Fruit fly (Drosophila melanogaster) whole organism, embryonic: Measurements from ENCODE around the gene mld.

ENCODE experiments used
- ATbp ChIP-seq: fragments of 200-800 bp; sonication (Bioruptor generic); optimal IDR thresholded peaks from 2 replicates; lab custom pipeline; 2017; ENCODE audit warnings: missing biosample characterization, mild to moderate bottlenecking, missing genetic modification characterization, missing genetic modification reagents
- Atf6 ChIP-seq: fragments of 200-800 bp; sonication (Bioruptor generic); IDR thresholded peaks from 2 replicates; pipeline ENCODE4 v1.3.6; 2022; ENCODE audit warnings: missing biosample characterization, missing genetic modification characterization
- B-H2 ChIP-seq: fragments of 200-800 bp; sonication (Bioruptor generic); optimal IDR thresholded peaks from 2 replicates; lab custom pipeline; 2018; ENCODE audit warnings: missing biosample characterization, mild to moderate bottlenecking, missing genetic modification characterization
- CG12104 ChIP-seq: fragments of 200-800 bp; sonication (Bioruptor generic); optimal IDR thresholded peaks from 3 replicates; lab custom pipeline; 2016; ENCODE audit warnings: missing biosample characterization, missing genetic modification characterization
- CG12299 ChIP-seq: fragments of 200-800 bp; sonication (Bioruptor generic); optimal IDR thresholded peaks from 2 replicates; lab custom pipeline; 2018; ENCODE audit warnings: missing biosample characterization, mild to moderate bottlenecking, missing genetic modification characterization
- CG12942 ChIP-seq: fragments of 200-800 bp; sonication (Bioruptor generic); optimal IDR thresholded peaks from 3 replicates; lab custom pipeline; 2016; ENCODE audit warnings: missing biosample characterization, missing genetic modification characterization
- CG14710 ChIP-seq: fragments of 200-800 bp; sonication (Bioruptor generic); optimal IDR thresholded peaks from 3 replicates; lab custom pipeline; 2019; ENCODE audit warnings: missing biosample characterization, mild to moderate bottlenecking, missing genetic modification characterization, moderate library complexity
- CG14860 ChIP-seq: fragments of 200-800 bp; sonication (Bioruptor generic); IDR thresholded peaks from 3 replicates; pipeline ENCODE4 v1.3.6; 2022; ENCODE audit warnings: missing biosample characterization, missing genetic modification characterization; ENCODE audit not compliant: partially characterized antibody
- CG15073 ChIP-seq: fragments of 200-800 bp; sonication (Bioruptor generic); optimal IDR thresholded peaks from 2 replicates; lab custom pipeline; 2016; ENCODE audit warnings: missing biosample characterization, missing genetic modification characterization
- CG15514 ChIP-seq: fragments of 200-800 bp; sonication (Bioruptor generic); optimal IDR thresholded peaks from 3 replicates; lab custom pipeline; 2017; ENCODE audit warnings: missing biosample characterization, missing genetic modification characterization, mild to moderate bottlenecking, moderate library complexity, missing genetic modification reagents
- CG17361 ChIP-seq: fragments of 200-800 bp; sonication (Bioruptor generic); IDR thresholded peaks from 3 replicates; pipeline ENCODE4 v1.3.6; 2022; ENCODE audit warnings: missing biosample characterization, missing genetic modification characterization
- CG17568 ChIP-seq: fragments of 200-800 bp; sonication (Bioruptor generic); optimal IDR thresholded peaks from 2 replicates; lab custom pipeline; 2018; ENCODE audit warnings: missing biosample characterization, mild to moderate bottlenecking, missing genetic modification characterization, moderate library complexity
- CG17912 ChIP-seq: fragments of 200-800 bp; sonication (Bioruptor generic); optimal IDR thresholded peaks from 2 replicates; lab custom pipeline; 2018; ENCODE audit warnings: missing biosample characterization, mild to moderate bottlenecking, missing genetic modification characterization
- CG2129 ChIP-seq: fragments of 200-800 bp; sonication (Bioruptor generic); IDR thresholded peaks from 2 replicates; pipeline ENCODE4 v1.3.6; 2022; ENCODE audit warnings: missing biosample characterization, missing genetic modification characterization; ENCODE audit not compliant: partially characterized antibody
- CG2678 ChIP-seq: fragments of 200-800 bp; sonication (Bioruptor generic); optimal IDR thresholded peaks from 3 replicates; lab custom pipeline; 2019; ENCODE audit warnings: missing biosample characterization, mild to moderate bottlenecking, missing genetic modification characterization, moderate library complexity
- CG31441 ChIP-seq: fragments of 200-800 bp; sonication (Bioruptor generic); IDR thresholded peaks from 2 replicates; pipeline ENCODE4 v1.3.6; 2022; ENCODE audit warnings: missing biosample characterization, missing genetic modification characterization
- CG6813 ChIP-seq: fragments of 200-800 bp; sonication (Bioruptor generic); optimal IDR thresholded peaks from 2 replicates; lab custom pipeline; 2017; ENCODE audit warnings: missing biosample characterization, missing genetic modification characterization, mild to moderate bottlenecking, moderate library complexity, missing genetic modification reagents
- CG8359 ChIP-seq: fragments of 200-800 bp; sonication (Bioruptor generic); optimal IDR thresholded peaks from 2 replicates; lab custom pipeline; 2017; ENCODE audit warnings: missing biosample characterization, mild to moderate bottlenecking, missing genetic modification characterization, borderline replicate concordance
- CG8944 ChIP-seq: fragments of 200-800 bp; sonication (Bioruptor generic); optimal IDR thresholded peaks from 3 replicates; lab custom pipeline; 2016; ENCODE audit warnings: missing biosample characterization, missing genetic modification characterization
- CkIIα-i1 ChIP-seq: fragments of 200-800 bp; sonication (Bioruptor generic); IDR thresholded peaks from 2 replicates; pipeline ENCODE4 v1.3.6; 2022; ENCODE audit warnings: missing biosample characterization, missing genetic modification characterization
- Fer3 ChIP-seq: fragments of 200-800 bp; sonication (Bioruptor generic); optimal IDR thresholded peaks from 2 replicates; lab custom pipeline; 2018; ENCODE audit warnings: missing biosample characterization, mild to moderate bottlenecking, missing genetic modification characterization, moderate library complexity
- Gsc ChIP-seq: fragments of 200-800 bp; sonication (Bioruptor generic); IDR thresholded peaks from 2 replicates; pipeline ENCODE4 v1.3.6; 2022; ENCODE audit warnings: missing biosample characterization, missing genetic modification characterization
- Hmr ChIP-seq: fragments of 200-800 bp; sonication (Bioruptor generic); optimal IDR thresholded peaks from 3 replicates; lab custom pipeline; 2017; ENCODE audit warnings: mild to moderate bottlenecking, missing biosample characterization, missing genetic modification reagents, missing genetic modification characterization
- Hr39 ChIP-seq: fragments of >200 bp; optimal IDR thresholded peaks from 2 replicates; lab custom pipeline; 2017
- Hsf ChIP-seq: fragments of 200-800 bp; sonication (Bioruptor generic); optimal IDR thresholded peaks from 3 replicates; lab custom pipeline; 2016; ENCODE audit warnings: missing biosample characterization, missing genetic modification characterization
- Meics ChIP-seq: fragments of 200-800 bp; sonication (Bioruptor generic); optimal IDR thresholded peaks from 2 replicates; lab custom pipeline; 2017; ENCODE audit warnings: missing biosample characterization, mild to moderate bottlenecking, missing genetic modification characterization
- Nf-YB ChIP-seq: fragments of 200-800 bp; sonication (Bioruptor generic); optimal IDR thresholded peaks from 3 replicates; lab custom pipeline; 2019; ENCODE audit warnings: missing biosample characterization, mild to moderate bottlenecking, missing genetic modification characterization, moderate library complexity
- NfI ChIP-seq: fragments of 200-800 bp; sonication (Bioruptor generic); optimal IDR thresholded peaks from 3 replicates; lab custom pipeline; 2018; ENCODE audit warnings: missing biosample characterization, mild to moderate bottlenecking, missing genetic modification characterization, moderate library complexity
- Oli ChIP-seq: fragments of 200-800 bp; sonication (Bioruptor generic); optimal IDR thresholded peaks from 2 replicates; lab custom pipeline; 2018; ENCODE audit warnings: missing biosample characterization, mild to moderate bottlenecking, missing genetic modification characterization, moderate library complexity
- Scr ChIP-seq: fragments of 200-800 bp; sonication (Bioruptor generic); IDR thresholded peaks from 2 replicates; pipeline ENCODE4 v1.3.6; 2022; ENCODE audit warnings: missing biosample characterization, missing genetic modification characterization; ENCODE audit not compliant: partially characterized antibody
- aop ChIP-seq: fragments of 200-800 bp; sonication (Bioruptor generic); IDR thresholded peaks from 2 replicates; pipeline ENCODE4 v1.3.6; 2022; ENCODE audit warnings: missing biosample characterization, missing genetic modification characterization
- ap ChIP-seq: fragments of 200-800 bp; sonication (Bioruptor generic); IDR thresholded peaks from 2 replicates; pipeline ENCODE4 v1.3.6; 2022; ENCODE audit warnings: missing biosample characterization, missing genetic modification characterization
- ase ChIP-seq: fragments of 200-800 bp; sonication (Bioruptor generic); IDR thresholded peaks from 3 replicates; pipeline ENCODE4 v1.3.6; 2022; ENCODE audit warnings: missing biosample characterization, missing genetic modification characterization
- cato ChIP-seq: fragments of 200-800 bp; sonication (Bioruptor generic); optimal IDR thresholded peaks from 2 replicates; lab custom pipeline; 2016; ENCODE audit warnings: missing biosample characterization, missing genetic modification characterization, borderline replicate concordance
- dysf ChIP-seq: fragments of 200-800 bp; sonication (Bioruptor generic); IDR thresholded peaks from 3 replicates; pipeline ENCODE4 v1.3.6; 2022; ENCODE audit warnings: missing biosample characterization, missing genetic modification characterization
- gcm2 ChIP-seq: fragments of 200-800 bp; sonication (Bioruptor generic); optimal IDR thresholded peaks from 2 replicates; lab custom pipeline; 2016; ENCODE audit warnings: missing biosample characterization, missing genetic modification characterization
- grau ChIP-seq: fragments of 200-800 bp; optimal IDR thresholded peaks from 3 replicates; lab custom pipeline; 2019; ENCODE audit warnings: missing biosample characterization, mild to moderate bottlenecking, missing genetic modification characterization, moderate library complexity
- grn ChIP-seq: fragments of 200-800 bp; sonication (Bioruptor generic); optimal IDR thresholded peaks from 3 replicates; lab custom pipeline; 2017; ENCODE audit warnings: missing biosample characterization, missing genetic modification characterization
- klu ChIP-seq: fragments of 200-800 bp; sonication (Bioruptor generic); IDR thresholded peaks from 2 replicates; pipeline ENCODE4 v1.3.6; 2022; ENCODE audit warnings: missing biosample characterization, missing genetic modification characterization
- nau ChIP-seq: fragments of 200-800 bp; sonication (Bioruptor generic); optimal IDR thresholded peaks from 3 replicates; lab custom pipeline; 2017; ENCODE audit warnings: missing biosample characterization, mild to moderate bottlenecking, missing genetic modification characterization, missing genetic modification reagents
- nom ChIP-seq: fragments of 200-800 bp; sonication (Bioruptor generic); optimal IDR thresholded peaks from 2 replicates; lab custom pipeline; 2017; ENCODE audit warnings: missing biosample characterization, missing genetic modification characterization, mild to moderate bottlenecking, moderate library complexity, missing genetic modification reagents
- onecut ChIP-seq: fragments of 200-800 bp; sonication (Bioruptor generic); IDR thresholded peaks from 2 replicates; pipeline ENCODE4 v1.3.6; 2022; ENCODE audit warnings: missing biosample characterization, missing genetic modification characterization
- p53 ChIP-seq: fragments of 200-800 bp; sonication (Bioruptor generic); optimal IDR thresholded peaks from 2 replicates; lab custom pipeline; 2016; ENCODE audit warnings: missing biosample characterization, missing genetic modification characterization
- peb ChIP-seq: fragments of 200-800 bp; sonication (Bioruptor generic); IDR thresholded peaks from 2 replicates; pipeline ENCODE4 v1.3.6; 2022; ENCODE audit warnings: missing biosample characterization, missing genetic modification characterization
- shn ChIP-seq: fragments of 200-800 bp; sonication (Bioruptor generic); optimal IDR thresholded peaks from 3 replicates; lab custom pipeline; 2016; ENCODE audit warnings: missing biosample characterization, missing genetic modification characterization
- slbo ChIP-seq: fragments of 200-800 bp; sonication (Bioruptor generic); IDR thresholded peaks from 2 replicates; pipeline ENCODE4 v1.3.6; 2022; ENCODE audit warnings: missing biosample characterization, missing genetic modification characterization
- slou ChIP-seq: fragments of 200-800 bp; sonication (Bioruptor generic); optimal IDR thresholded peaks from 3 replicates; lab custom pipeline; 2016; ENCODE audit warnings: missing biosample characterization, missing genetic modification characterization
- ttk ChIP-seq: fragments of 200-800 bp; sonication (Bioruptor generic); IDR thresholded peaks from 2 replicates; pipeline ENCODE4 v2.1.2; 2022; ENCODE audit warnings: missing biosample characterization, missing genetic modification characterization
- vfl ChIP-seq: fragments of 200-800 bp; sonication (Bioruptor generic); optimal IDR thresholded peaks from 2 replicates; lab custom pipeline; 2016; ENCODE audit warnings: missing biosample characterization, missing genetic modification characterization

mld gene

dm6 chr3R:24580067-24580962, 5.1 kb upstream of the mld start (continued):
- TF ChIP-seq Atf6 (GFP tag; lab: Robert Waterston, UW) (no peak), Fer3 (tag; lab: Kevin White, UChicago) (no peak), Meics (GFP tag; lab: Kevin White, UChicago) (peak; percentile 23), dysf (GFP tag; lab: Robert Waterston, UW) (no peak), CG12104 (peak; percentile 16), slou (GFP tag; lab: Kevin White, UChicago) (no peak), grau (peak; percentile 38), peb (GFP tag; lab: Robert Waterston, UW) (no peak), slbo (no peak), onecut (no peak), CG2129 (GFP tag; lab: Robert Waterston, UW) (no peak), CG15073 (GFP tag; lab: Kevin White, UChicago) (no peak), CG17361 (GFP tag; lab: Robert Waterston, UW) (peak; percentile 83; the same call in 2 of the 3 replicates), CG8359 (GFP tag; lab: Kevin White, UChicago) (no peak), CG14710 (tag; lab: Kevin White, UChicago) (peak; percentile 55), CG6813 (GFP tag; lab: Kevin White, UChicago) (no peak), Hmr (GFP tag; lab: Kevin White, UChicago) (no peak), CG17912 (no peak), CG8944 (GFP tag; lab: Kevin White, UChicago) (no peak), vfl (GFP tag; lab: Kevin White, UChicago) (no peak), Scr (no peak), p53 (GFP tag; lab: Kevin White, UChicago) (no peak), ATbp (GFP tag; lab: Kevin White, UChicago) (no peak), B-H2 (GFP tag; lab: Kevin White, UChicago) (no peak), Gsc (GFP tag; lab: Robert Waterston, UW) (no peak), nau (peak; percentile 21), CG2678 (tag; lab: Kevin White, UChicago) (peak; percentile 61), klu (no peak), CG17568 (GFP tag; lab: Kevin White, UChicago) (no peak), ttk (GFP tag; lab: Robert Waterston, UW) (no peak), CG14860 (GFP tag; lab: Robert Waterston, UW) (no peak), CkIIα-i1 (GFP tag; lab: Robert Waterston, UW) (no peak), Nf-YB (GFP tag; lab: Kevin White, UChicago) (peak; percentile 28), ap (GFP tag; lab: Robert Waterston, UW) (no peak), Hsf (GFP tag; lab: Kevin White, UChicago) (no peak), Hr39 (no peak), nom (GFP tag; lab: Kevin White, UChicago) (no peak), Oli (tag; lab: Kevin White, UChicago) (peak; percentile 16), gcm2 (GFP tag; lab: Kevin White, UChicago) (no peak), aop (GFP tag; lab: Robert Waterston, UW) (no peak), CG15514 (GFP tag; lab: Kevin White, UChicago) (no peak), ase (GFP tag; lab: Robert Waterston, UW) (no peak), CG12942 (no peak), CG31441 (peak; percentile 65; the same call in 1 of the 2 replicates), CG12299 (tag; lab: Kevin White, UChicago) (no peak), shn (GFP tag; lab: Kevin White, UChicago) (no peak), NfI (GFP tag; lab: Kevin White, UChicago) (no peak), cato (GFP tag; lab: Kevin White, UChicago) (no peak), grn (GFP tag; lab: Kevin White, UChicago) (no peak)
